Worm (Caenorhabditis elegans) whole organism, L4 larva: ENCODE results near the gene F08D12.15.

ENCODE experiments used
- D1046.2 ChIP-seq: fragments of 200-800 bp; sonication (Bioruptor generic); IDR thresholded peaks from 2 replicates; pipeline ENCODE4 v1.3.6; 2022; ENCODE audit warnings: missing genetic modification characterization, missing compliant biosample characterization
- F37D6.2 ChIP-seq: sonication (generic microtip); optimal IDR thresholded peaks from 2 replicates; lab custom pipeline; 2016; ENCODE audit warnings: mild to moderate bottlenecking, missing genetic modification characterization, missing compliant biosample characterization
- F44E2.7 ChIP-seq: fragments of 200-800 bp; sonication (Bioruptor generic); IDR thresholded peaks from 2 replicates; pipeline ENCODE4 v2.1.2; 2022; ENCODE audit warnings: missing genetic modification characterization, missing compliant biosample characterization
- T26A8.4 ChIP-seq: fragments of 200-800 bp; sonication (Bioruptor generic); IDR thresholded peaks from 2 replicates; pipeline ENCODE4 v1.3.6; 2022; ENCODE audit warnings: missing genetic modification characterization, missing compliant biosample characterization
- Y48G9A.11 ChIP-seq: fragments of 200-800 bp; sonication (Bioruptor generic); IDR thresholded peaks from 2 replicates; pipeline ENCODE4 v1.3.6; 2022; ENCODE audit warnings: missing genetic modification reagents, missing genetic modification characterization, missing compliant biosample characterization
- Y75B8A.6 ChIP-seq: fragments of 200-800 bp; sonication (Bioruptor generic); IDR thresholded peaks from 2 replicates; pipeline ENCODE4 v1.3.6; 2022; ENCODE audit warnings: missing genetic modification reagents, missing genetic modification characterization, missing compliant biosample characterization
- ZK546.5 ChIP-seq, 2 experiments: sonication (generic microtip); optimal IDR thresholded peaks; 2 replicates each; lab custom pipeline; 2017; ENCODE audit warnings: missing biosample characterization in 2 of 2, missing genetic modification characterization in 2 of 2
- aha-1 ChIP-seq: fragments of 150-350 bp; peaks from one replicate; lab custom pipeline; 2014; ENCODE audit warnings: missing biosample characterization, missing genetic modification characterization
- aly-2 ChIP-seq: sonication (generic microtip); optimal IDR thresholded peaks from 2 replicates; lab custom pipeline; 2018; ENCODE audit warnings: missing biosample characterization, missing genetic modification characterization
- ama-1 ChIP-seq: fragments of 150-350 bp; optimal IDR thresholded peaks from 2 replicates; lab custom pipeline; 2014; ENCODE audit warnings: inconsistent platforms, mixed read lengths
- arid-1 ChIP-seq: fragments of 200-800 bp; sonication (Bioruptor generic); conservative IDR thresholded peaks from 2 replicates; pipeline ENCODE4 v1.3.6; 2022; ENCODE audit warnings: missing genetic modification reagents, missing genetic modification characterization, missing compliant biosample characterization
- attf-4 ChIP-seq: sonication (generic microtip); optimal IDR thresholded peaks from 3 replicates; lab custom pipeline; 2017; ENCODE audit warnings: missing biosample characterization, missing genetic modification characterization
- ceh-20 ChIP-seq: fragments of 200-800 bp; sonication (Bioruptor generic); IDR thresholded peaks from 2 replicates; pipeline ENCODE4 v1.3.6; 2022; ENCODE audit warnings: missing genetic modification reagents, missing genetic modification characterization, missing compliant biosample characterization
- ceh-28 ChIP-seq: fragments of 150-350 bp; optimal IDR thresholded peaks from 2 replicates; lab custom pipeline; 2014; ENCODE audit warnings: missing biosample characterization, missing genetic modification reagents, missing genetic modification characterization
- ceh-32 ChIP-seq: sonication (generic microtip); optimal IDR thresholded peaks from 2 replicates; lab custom pipeline; 2016; ENCODE audit warnings: mild to moderate bottlenecking, missing genetic modification characterization, missing compliant biosample characterization; ENCODE audit not compliant: poor library complexity
- ces-1 ChIP-seq: fragments of 150-350 bp; sonication (generic microtip); optimal IDR thresholded peaks from 4 replicates; lab custom pipeline; 2014; ENCODE audit warnings: missing biosample characterization, missing genetic modification reagents, missing genetic modification characterization
- daf-16 ChIP-seq, 3 experiments: sonication (generic microtip); optimal IDR thresholded peaks; 2 replicates each; lab custom pipeline; 2016 to 2017; ENCODE audit warnings: missing genetic modification characterization in 3 of 3, missing genetic modification reagents in 3 of 3, mild to moderate bottlenecking in 2 of 3, missing compliant biosample characterization in 2 of 3, missing biosample characterization in 1 of 3, moderate library complexity in 1 of 3
- daf-8 ChIP-seq: fragments of 200-800 bp; sonication (Bioruptor generic); IDR thresholded peaks from 2 replicates; pipeline ENCODE4 v1.3.6; 2022; ENCODE audit warnings: missing genetic modification characterization, missing compliant biosample characterization
- dmd-8 ChIP-seq: fragments of 200-800 bp; sonication (Bioruptor generic); IDR thresholded peaks from 2 replicates; pipeline ENCODE4 v1.3.6; 2022; ENCODE audit warnings: missing genetic modification characterization, missing compliant biosample characterization
- dmd-9 ChIP-seq: fragments of 200-800 bp; sonication (Bioruptor generic); IDR thresholded peaks from 2 replicates; pipeline ENCODE4 v1.3.6; 2022; ENCODE audit warnings: missing genetic modification reagents, missing genetic modification characterization, missing compliant biosample characterization
- dve-1 ChIP-seq: sonication (generic microtip); optimal IDR thresholded peaks from 2 replicates; lab custom pipeline; 2017; ENCODE audit warnings: antibody characterized with exemption, mild to moderate bottlenecking, missing genetic modification characterization, missing compliant biosample characterization; ENCODE audit not compliant: insufficient read depth
- egl-27 ChIP-seq: sonication (generic microtip); optimal IDR thresholded peaks from 3 replicates; lab custom pipeline; 2017; ENCODE audit warnings: missing biosample characterization, missing genetic modification reagents, missing genetic modification characterization
- egl-43 ChIP-seq: fragments of 200-800 bp; sonication (Bioruptor generic); IDR thresholded peaks from 2 replicates; pipeline ENCODE4 v1.3.6; 2022; ENCODE audit warnings: missing genetic modification reagents, missing genetic modification characterization, missing compliant biosample characterization
- hlh-11 ChIP-seq: fragments of 200-800 bp; sonication (Bioruptor generic); optimal IDR thresholded peaks from 2 replicates; lab custom pipeline; 2018; ENCODE audit warnings: mild to moderate bottlenecking, missing genetic modification characterization, missing compliant biosample characterization
- lim-7 ChIP-seq: fragments of 200-800 bp; sonication (Bioruptor generic); IDR thresholded peaks from 2 replicates; pipeline ENCODE4 v1.3.6; 2022; ENCODE audit warnings: missing genetic modification characterization, missing compliant biosample characterization
- lin-1 ChIP-seq: fragments of 200-800 bp; sonication (Bioruptor generic); IDR thresholded peaks from 2 replicates; pipeline ENCODE4 v1.3.6; 2022; ENCODE audit warnings: missing genetic modification reagents, missing genetic modification characterization, missing compliant biosample characterization
- lin-15B ChIP-seq: fragments of 150-350 bp; sonication (generic microtip); optimal IDR thresholded peaks from 3 replicates; lab custom pipeline; 2014; ENCODE audit warnings: missing biosample characterization, missing genetic modification characterization
- lin-39 ChIP-seq: fragments of 150-350 bp; optimal IDR thresholded peaks from 2 replicates; lab custom pipeline; 2014; ENCODE audit warnings: missing biosample characterization, missing genetic modification reagents, missing genetic modification characterization
- madf-5 ChIP-seq, 2 experiments: fragments of 200-800 bp; sonication (Bioruptor generic); IDR thresholded peaks; 2 replicates each; pipeline ENCODE4 v1.3.6; 2022; ENCODE audit warnings: missing compliant biosample characterization in 2 of 2, missing genetic modification characterization in 2 of 2
- madf-9 ChIP-seq: fragments of 200-800 bp; sonication (Bioruptor generic); conservative IDR thresholded peaks from 2 replicates; pipeline ENCODE4 v1.3.6; 2022; ENCODE audit warnings: missing genetic modification reagents, missing genetic modification characterization, missing compliant biosample characterization
- mdl-1 ChIP-seq, 2 experiments: fragments of 150-350 bp in 1 of 2; sonication (generic microtip) in 1 of 2; optimal IDR thresholded peaks; 2 replicates each; lab custom pipeline; 2014 to 2017; ENCODE audit warnings: missing biosample characterization in 2 of 2, missing genetic modification characterization in 2 of 2
- nhr-10 ChIP-seq: fragments of 150-350 bp; optimal IDR thresholded peaks from 2 replicates; lab custom pipeline; 2014; ENCODE audit warnings: missing biosample characterization, missing genetic modification characterization
- nhr-102 ChIP-seq: sonication (generic microtip); optimal IDR thresholded peaks from 2 replicates; lab custom pipeline; 2016; ENCODE audit warnings: mild to moderate bottlenecking, missing genetic modification characterization, moderate library complexity, missing compliant biosample characterization
- nhr-237 ChIP-seq: sonication (generic microtip); optimal IDR thresholded peaks from 2 replicates; lab custom pipeline; 2017; ENCODE audit warnings: missing biosample characterization, missing genetic modification characterization
- nhr-25 ChIP-seq: sonication (generic microtip); optimal IDR thresholded peaks from 2 replicates; lab custom pipeline; 2017; ENCODE audit warnings: missing genetic modification characterization, mild to moderate bottlenecking, missing compliant biosample characterization, antibody characterized with exemption, moderate library complexity, borderline replicate concordance; ENCODE audit not compliant: insufficient read depth
- nhr-42 ChIP-seq: fragments of 200-800 bp; sonication (Bioruptor generic); IDR thresholded peaks from 2 replicates; pipeline ENCODE4 v1.3.6; 2022; ENCODE audit warnings: missing genetic modification characterization, missing compliant biosample characterization
- pqm-1 ChIP-seq: sonication (generic microtip); optimal IDR thresholded peaks from 2 replicates; lab custom pipeline; 2017; ENCODE audit warnings: missing biosample characterization, missing genetic modification characterization
- skn-1 ChIP-seq: fragments of 150-350 bp; optimal IDR thresholded peaks from 2 replicates; lab custom pipeline; 2014; ENCODE audit warnings: missing biosample characterization, missing genetic modification characterization
- snpc-1.2 ChIP-seq: fragments of 200-800 bp; sonication (Bioruptor generic); IDR thresholded peaks from 2 replicates; pipeline ENCODE4 v1.3.6; 2022; ENCODE audit warnings: missing genetic modification reagents, missing genetic modification characterization, missing compliant biosample characterization
- spr-1 ChIP-seq: sonication (generic microtip); optimal IDR thresholded peaks from 2 replicates; lab custom pipeline; 2016; ENCODE audit warnings: mild to moderate bottlenecking, missing genetic modification characterization, missing compliant biosample characterization
- spr-3 ChIP-seq: fragments of 200-800 bp; sonication (Bioruptor generic); optimal IDR thresholded peaks from 2 replicates; lab custom pipeline; 2018; ENCODE audit warnings: mild to moderate bottlenecking, missing genetic modification characterization, missing compliant biosample characterization
- tag-97 ChIP-seq: fragments of 200-800 bp; sonication (Bioruptor generic); IDR thresholded peaks from 2 replicates; pipeline ENCODE4 v1.3.6; 2022; ENCODE audit warnings: missing genetic modification characterization, missing compliant biosample characterization
- unc-130 ChIP-seq: sonication (generic microtip); optimal IDR thresholded peaks from 2 replicates; lab custom pipeline; 2016; ENCODE audit warnings: missing genetic modification reagents, missing genetic modification characterization, missing compliant biosample characterization
- unc-62 ChIP-seq, 3 experiments: fragments of 150-350 bp in 1 of 3; sonication (generic microtip); optimal IDR thresholded peaks in 2 of 3; peaks in 1 of 3; 1 replicate in 1 of 3; 2 replicates in 2 of 3; lab custom pipeline; 2014 to 2017; ENCODE audit warnings: missing biosample characterization in 3 of 3, missing genetic modification characterization in 3 of 3, missing genetic modification reagents in 3 of 3, missing genotype in 1 of 3
- vab-7 ChIP-seq: fragments of 200-800 bp; sonication (Bioruptor generic); IDR thresholded peaks from 2 replicates; pipeline ENCODE4 v1.3.6; 2022; ENCODE audit warnings: missing genetic modification reagents, missing genetic modification characterization, missing compliant biosample characterization
- zfp-2 ChIP-seq: sonication (generic microtip); optimal IDR thresholded peaks from 2 replicates; lab custom pipeline; 2016; ENCODE audit warnings: mild to moderate bottlenecking, missing genetic modification characterization, missing compliant biosample characterization
- zip-11 ChIP-seq: fragments of 200-800 bp; sonication (Bioruptor generic); IDR thresholded peaks from 2 replicates; pipeline ENCODE4 v1.3.6; 2022; ENCODE audit warnings: missing genetic modification characterization, missing compliant biosample characterization
- zip-2 ChIP-seq: fragments of 150-350 bp; optimal IDR thresholded peaks from 2 replicates; lab custom pipeline; 2014; ENCODE audit warnings: missing biosample characterization, missing genetic modification characterization

Gene F08D12.15

DNA sequence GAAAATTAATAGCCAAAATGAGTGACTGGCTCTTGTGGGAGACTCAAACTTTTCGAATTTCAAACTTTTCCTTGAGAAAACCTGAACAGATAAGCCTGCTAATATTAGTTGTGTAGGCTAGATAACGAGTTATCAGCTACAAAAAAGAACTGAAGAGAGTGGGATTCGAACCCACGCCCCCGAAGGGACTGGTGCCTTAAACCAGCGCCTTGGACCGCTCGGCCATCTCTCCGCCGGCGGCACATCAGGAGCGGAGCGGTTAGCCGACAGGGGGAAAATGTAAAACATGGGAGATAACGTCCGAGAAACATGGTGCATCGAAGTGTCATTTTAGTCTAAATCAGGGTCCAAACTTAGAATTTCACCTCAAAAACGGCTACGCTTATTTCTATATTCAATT, 30.8 kb upstream of the F08D12.15 start (continued):
- TF ChIP-seq ceh-32 (tag; lab: Kevin White, UChicago) (no peak), pqm-1 (tag; lab: Kevin White, UChicago) (no peak), nhr-25 (no peak), Y48G9A.11 (GFP tag; lab: Robert Waterston, UW) (peak; percentile 66), ceh-20 (GFP tag; lab: Robert Waterston, UW) (peak; percentile 11; the same call in 1 of the 2 replicates), nhr-102 (tag; lab: Kevin White, UChicago) (no peak), unc-130 (GFP tag; lab: Kevin White, UChicago) (no peak), dve-1 (tag; lab: Kevin White, UChicago) (no peak), dmd-9 (peak; percentile 44; the same call in 1 of the 2 replicates), zip-11 (GFP tag; lab: Robert Waterston, UW) (no peak), ama-1 (lab: Kevin White, UChicago) (no peak), D1046.2 (GFP tag; lab: Robert Waterston, UW) (0 out of 2 replicates have a peak, but pooled peaks have one; percentile 19), ces-1 (GFP tag; lab: Kevin White, UChicago) (no peak), daf-8 (GFP tag; lab: Robert Waterston, UW) (no peak), mdl-1 (tag; optimal IDR thresholded peaks at IDR 0.05; lab: Kevin White, UChicago) (no peak), skn-1 (tag; lab: Kevin White, UChicago) (no peak), snpc-1.2 (GFP tag; lab: Robert Waterston, UW) (peak; percentile 65), nhr-42 (GFP tag; lab: Robert Waterston, UW) (no peak), ZK546.5 (tag; optimal IDR thresholded peaks at IDR 0.05; lab: Kevin White, UChicago) (no peak), zfp-2 (tag; lab: Kevin White, UChicago) (no peak), arid-1 (GFP tag; lab: Robert Waterston, UW) (no peak), egl-27 (tag; lab: Kevin White, UChicago) (no peak), hlh-11 (tag; lab: Kevin White, UChicago) (no peak), F37D6.2 (no peak)

ce11 chrII:2736156-2736728, 30.2 kb upstream of the F08D12.15 start, which contains the start of gene T05A8.8:
Gene T05A8.8 (plus strand): TSS chrII:2736678.
- TF ChIP-seq Y75B8A.6 (GFP tag; lab: Robert Waterston, UW): 0 out of 2 replicates have a peak, but pooled peaks have one; percentile 34
- TF ChIP-seq unc-62 (GFP tag; optimal IDR thresholded peaks at IDR 0.05 in 1 of 2; lab: Kevin White, UChicago): peak in 1 of 2 experiments; percentile 51
- no peak for TF ChIP-seq unc-62 (tag; optimal IDR thresholded peaks at IDR 0.05; lab: Kevin White, UChicago)
- TF ChIP-seq tag-97 (GFP tag; lab: Robert Waterston, UW): no peak
- no peak for TF ChIP-seq snpc-1.2 (GFP tag; lab: Robert Waterston, UW)
- TF ChIP-seq F44E2.7 (GFP tag; lab: Robert Waterston, UW): no peak
- no peak for TF ChIP-seq T26A8.4
- no peak for TF ChIP-seq nhr-237 (tag; lab: Kevin White, UChicago)
- no peak for TF ChIP-seq aha-1 (tag; lab: Kevin White, UChicago)
- 0 out of 2 replicates have a peak, but pooled peaks have one; percentile 36 for TF ChIP-seq D1046.2 (GFP tag; lab: Robert Waterston, UW)
- TF ChIP-seq nhr-10: no peak
- no peak for TF ChIP-seq aly-2 (tag; lab: Kevin White, UChicago)
- TF ChIP-seq ceh-28 (tag; lab: Kevin White, UChicago): no peak
- TF ChIP-seq dmd-8 (GFP tag; lab: Robert Waterston, UW): 0 out of 2 replicates have a peak, but pooled peaks have one; percentile 5
- no peak for TF ChIP-seq zip-2
- TF ChIP-seq spr-1 (tag; lab: Kevin White, UChicago): no peak
- TF ChIP-seq ceh-32 (tag; lab: Kevin White, UChicago): no peak
- TF ChIP-seq lim-7 (GFP tag; lab: Robert Waterston, UW): 0 out of 2 replicates have a peak, but pooled peaks have one; percentile 48
- no peak for TF ChIP-seq daf-16 (GFP tag; optimal IDR thresholded peaks at IDR 0.05; lab: Kevin White, UChicago)
- no peak for TF ChIP-seq daf-16 (tag; optimal IDR thresholded peaks at IDR 0.05; lab: Kevin White, UChicago)
- TF ChIP-seq lin-1 (GFP tag; lab: Robert Waterston, UW): no peak
- TF ChIP-seq attf-4: no peak
- 0 out of 4 replicates have a peak, but pooled peaks have one; percentile 27 to 41 for TF ChIP-seq madf-5 (GFP tag; IDR thresholded peaks at IDR 0.05; lab: Robert Waterston, UW)
- TF ChIP-seq lin-39 (tag; lab: Kevin White, UChicago): no peak
- TF ChIP-seq egl-43 (GFP tag; lab: Robert Waterston, UW): peak; percentile 67
- TF ChIP-seq vab-7: 0 out of 2 replicates have a peak, but pooled peaks have one; percentile 35
- 0 out of 2 replicates have a peak, but pooled peaks have one; percentile 15 for TF ChIP-seq madf-9 (GFP tag; lab: Robert Waterston, UW)
- TF ChIP-seq spr-3: no peak
- no peak for TF ChIP-seq lin-15B (tag; lab: Kevin White, UChicago)
